Fruit fly (Drosophila melanogaster): ENCODE data around the gene mRpL39.

- TF ChIP-seq Crg-1 (GFP tag; optimal IDR thresholded peaks at IDR 0.05), result no peak
- no peak for TF ChIP-seq kay (GFP tag; ENCODE audit: borderline replicate concordance)
- no peak for TF ChIP-seq CG1620 (GFP tag; optimal IDR thresholded peaks at IDR 0.05)
- TF ChIP-seq CG33017 (tag; optimal IDR thresholded peaks at IDR 0.05), result no peak
- peak; percentile 31 for TF ChIP-seq CG14711 (tag; optimal IDR thresholded peaks at IDR 0.05)
- no peak for TF ChIP-seq CG7101 (tag; optimal IDR thresholded peaks at IDR 0.05)
These were observed 14.8 kb downstream of the mRpL39 start, which contains the start of gene mnd for dm6 chr3L:14984521-14985150.

Measured in whole organism, adult.